Fruit fly (Drosophila melanogaster): ENCODE data around the gene CG17264.

CG17264 gene

DNA sequence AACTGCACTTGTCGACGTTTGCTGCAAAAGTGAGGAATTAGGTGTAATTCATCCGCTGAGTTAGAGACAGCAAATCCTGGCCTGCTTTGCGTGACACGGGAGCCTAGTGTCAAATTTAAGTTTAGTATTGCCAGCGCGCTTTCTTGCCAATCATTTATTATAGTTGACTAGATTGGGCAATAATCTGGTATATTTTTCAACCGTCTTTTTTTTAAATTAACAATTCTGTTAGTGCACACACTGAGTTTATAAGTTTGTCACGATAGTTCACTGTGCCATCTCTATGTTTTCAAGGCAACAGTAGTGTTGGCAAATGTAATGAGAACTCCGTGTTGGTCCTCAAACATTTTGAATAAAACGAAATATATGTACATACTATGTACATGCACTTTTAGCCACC lies 41.5 kb upstream of the CG17264 start, which contains the start of the genes CG9641 and CG3165:
Gene CG9641, minus strand, starts transcription at position 34 of the 400 bp plus-strand sequence.
Gene CG3165, plus strand, starts transcription at position 294 of the 400 bp plus-strand sequence.
- peak; percentile 89 for TF ChIP-seq CG9705 (GFP tag; optimal IDR thresholded peaks at IDR 0.05)
- TF ChIP-seq lola (GFP tag; optimal IDR thresholded peaks at IDR 0.05), result no peak
- no peak for TF ChIP-seq CG32264 (GFP tag; optimal IDR thresholded peaks at IDR 0.05)
- TF ChIP-seq usp (GFP tag; optimal IDR thresholded peaks at IDR 0.05), result no peak
- peak; percentile 89 for TF ChIP-seq sv (GFP tag; optimal IDR thresholded peaks at IDR 0.05)
- TF ChIP-seq br (GFP tag; optimal IDR thresholded peaks at IDR 0.05), result no peak
- no peak for TF ChIP-seq Hnf4 (GFP tag; optimal IDR thresholded peaks at IDR 0.05)
- no peak for TF ChIP-seq fru (GFP tag; optimal IDR thresholded peaks at IDR 0.05)
- TF ChIP-seq ey (GFP tag; optimal IDR thresholded peaks at IDR 0.05), result peak; percentile 90
- no peak for TF ChIP-seq tai (GFP tag; optimal IDR thresholded peaks at IDR 0.05)
- peak; percentile 87 for TF ChIP-seq Hr83 (GFP tag; optimal IDR thresholded peaks at IDR 0.05; ENCODE audit: poor library complexity, severe bottlenecking)
- TF ChIP-seq foxo (GFP tag; optimal IDR thresholded peaks at IDR 0.05), result peak in 1 of 2 experiments; percentile 93
- no peak for TF ChIP-seq Dif (GFP tag; optimal IDR thresholded peaks at IDR 0.05; ENCODE audit: partially characterized antibody)
- no peak for TF ChIP-seq N (GFP tag; optimal IDR thresholded peaks at IDR 0.05)
- no peak for TF ChIP-seq sage (GFP tag; optimal IDR thresholded peaks at IDR 0.05)
- no peak for TF ChIP-seq Mio (GFP tag; optimal IDR thresholded peaks at IDR 0.05)
- TF ChIP-seq Abd-B (GFP tag; optimal IDR thresholded peaks at IDR 0.05), result no peak
- TF ChIP-seq HLH106 (tag; optimal IDR thresholded peaks at IDR 0.05), result peak; percentile 90
- peak; percentile 79 for TF ChIP-seq psq (GFP tag; optimal IDR thresholded peaks at IDR 0.05)
- TF ChIP-seq GATAd (GFP tag; optimal IDR thresholded peaks at IDR 0.05), result peak; percentile 71
- no peak for TF ChIP-seq h (GFP tag; optimal IDR thresholded peaks at IDR 0.05)
- TF ChIP-seq brk (GFP tag; optimal IDR thresholded peaks at IDR 0.05), result no peak
- TF ChIP-seq Sp1 (GFP tag; optimal IDR thresholded peaks at IDR 0.05), result peak; percentile 85
- no peak for TF ChIP-seq Vsx2 (GFP tag; optimal IDR thresholded peaks at IDR 0.05; ENCODE audit: partially characterized antibody)
- no peak for TF ChIP-seq jim (GFP tag; optimal IDR thresholded peaks at IDR 0.05)
- no peak for TF ChIP-seq Rel (GFP tag; optimal IDR thresholded peaks at IDR 0.05)
- TF ChIP-seq Rel (tag; optimal IDR thresholded peaks at IDR 0.05), result peak; percentile 68
- peak; percentile 88 for TF ChIP-seq OdsH (GFP tag; optimal IDR thresholded peaks at IDR 0.05)

- TF ChIP-seq Rel (GFP tag; optimal IDR thresholded peaks at IDR 0.05), result no peak
- peak; percentile 100 for TF ChIP-seq Rel (tag; optimal IDR thresholded peaks at IDR 0.05)
- no peak for TF ChIP-seq woc (GFP tag; optimal IDR thresholded peaks at IDR 0.05)
- peak; percentile 84 for TF ChIP-seq Myc (optimal IDR thresholded peaks at IDR 0.05)
Observed at dm6 chr2L:2979091-2979490, 39.2 kb upstream of the CG17264 start, which contains the start of gene CG9643. CG9643 (minus strand) TSS chr2L:2979288.

DNA sequence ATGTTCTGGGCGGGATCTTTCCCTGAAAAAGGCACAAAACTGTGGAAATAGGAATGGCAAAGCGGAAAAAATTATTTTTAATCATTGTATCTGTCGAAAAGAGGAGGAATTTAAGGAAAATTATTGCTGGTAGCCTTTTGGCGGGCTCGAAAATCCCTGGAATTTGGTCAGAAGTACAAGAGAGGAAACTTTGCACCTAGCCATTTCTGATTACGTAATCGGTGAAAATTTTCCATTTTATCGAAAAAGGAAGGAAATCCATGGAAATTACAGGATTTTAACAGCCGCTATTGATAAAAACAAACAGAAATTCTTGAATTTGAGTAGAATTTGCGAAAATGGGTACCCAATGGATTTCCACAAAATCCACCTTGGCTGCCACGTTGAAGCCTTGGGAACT lies 31.5 kb upstream of the CG17264 start:
- TF ChIP-seq Rel (GFP tag; optimal IDR thresholded peaks at IDR 0.05) (no peak), Rel (tag; optimal IDR thresholded peaks at IDR 0.05) (no peak), woc (GFP tag; optimal IDR thresholded peaks at IDR 0.05) (no peak), psq (GFP tag; optimal IDR thresholded peaks at IDR 0.05) (no peak), h (GFP tag; optimal IDR thresholded peaks at IDR 0.05) (no peak), foxo (GFP tag; optimal IDR thresholded peaks at IDR 0.05) (no peak), dsf (GFP tag; optimal IDR thresholded peaks at IDR 0.05; ENCODE audit: borderline replicate concordance) (no peak), tai (GFP tag; optimal IDR thresholded peaks at IDR 0.05) (no peak), br (GFP tag; optimal IDR thresholded peaks at IDR 0.05) (no peak), Vsx2 (GFP tag; optimal IDR thresholded peaks at IDR 0.05; ENCODE audit: partially characterized antibody) (no peak)

dm6 chr2L:2987681-2988381 lies 30.5 kb upstream of the CG17264 start, which contains the start of the genes Chd1 and Bem46:
Chd1 (minus strand) TSS chr2L:2987723.
Bem46 (plus strand) TSS chr2L:2988116.
- no peak for TF ChIP-seq dl (GFP tag; optimal IDR thresholded peaks at IDR 0.05; ENCODE audit: insufficient read depth in 1 of 2, partially characterized antibody in 2 of 2)
- no peak for TF ChIP-seq usp (GFP tag; optimal IDR thresholded peaks at IDR 0.05)
- no peak for TF ChIP-seq pan (optimal IDR thresholded peaks at IDR 0.05)
- TF ChIP-seq fru (GFP tag; optimal IDR thresholded peaks at IDR 0.05), result no peak
- TF ChIP-seq h (GFP tag; optimal IDR thresholded peaks at IDR 0.05), result no peak
- no peak for TF ChIP-seq brk (GFP tag; optimal IDR thresholded peaks at IDR 0.05)
- peak; percentile 84 for TF ChIP-seq rgr (GFP tag; optimal IDR thresholded peaks at IDR 0.05)
- TF ChIP-seq N (GFP tag; optimal IDR thresholded peaks at IDR 0.05), result no peak
- no peak for TF ChIP-seq br (GFP tag; optimal IDR thresholded peaks at IDR 0.05)
- peak; percentile 56 for TF ChIP-seq GATAd (GFP tag; optimal IDR thresholded peaks at IDR 0.05)
- no peak for TF ChIP-seq dsf (GFP tag; optimal IDR thresholded peaks at IDR 0.05; ENCODE audit: borderline replicate concordance)
- TF ChIP-seq Dfd (GFP tag; optimal IDR thresholded peaks at IDR 0.05), result no peak
- no peak for TF ChIP-seq CrebA (GFP tag; optimal IDR thresholded peaks at IDR 0.05; ENCODE audit: borderline replicate concordance)
- TF ChIP-seq woc (GFP tag; optimal IDR thresholded peaks at IDR 0.05), result no peak
- peak; percentile 79 for TF ChIP-seq CG9705 (GFP tag; optimal IDR thresholded peaks at IDR 0.05)
- no peak for TF ChIP-seq sage (GFP tag; optimal IDR thresholded peaks at IDR 0.05)
- TF ChIP-seq Hr78 (GFP tag; optimal IDR thresholded peaks at IDR 0.05), result no peak
- TF ChIP-seq Jra (GFP tag; optimal IDR thresholded peaks at IDR 0.05), result no peak
- no peak for TF ChIP-seq Dif (GFP tag; optimal IDR thresholded peaks at IDR 0.05; ENCODE audit: partially characterized antibody)
- TF ChIP-seq Hnf4 (GFP tag; optimal IDR thresholded peaks at IDR 0.05), result no peak
- no peak for TF ChIP-seq Mio (GFP tag; optimal IDR thresholded peaks at IDR 0.05)
- no peak for TF ChIP-seq jim (GFP tag; optimal IDR thresholded peaks at IDR 0.05)
- TF ChIP-seq Myc (optimal IDR thresholded peaks at IDR 0.05), result peak; percentile 73
- TF ChIP-seq Vsx2 (GFP tag; optimal IDR thresholded peaks at IDR 0.05; ENCODE audit: partially characterized antibody), result no peak
- peak; percentile 84 for TF ChIP-seq Sp1 (GFP tag; optimal IDR thresholded peaks at IDR 0.05)
- no peak for TF ChIP-seq tai (GFP tag; optimal IDR thresholded peaks at IDR 0.05)
- TF ChIP-seq OdsH (GFP tag; optimal IDR thresholded peaks at IDR 0.05), result peak; percentile 80
- no peak for TF ChIP-seq lola (GFP tag; optimal IDR thresholded peaks at IDR 0.05)
- TF ChIP-seq Hr83 (GFP tag; optimal IDR thresholded peaks at IDR 0.05; ENCODE audit: poor library complexity, severe bottlenecking), result peak; percentile 34
- TF ChIP-seq psq (GFP tag; optimal IDR thresholded peaks at IDR 0.05), result peak; percentile 84
- no peak for TF ChIP-seq CG32264 (GFP tag; optimal IDR thresholded peaks at IDR 0.05)

All from whole organism, wandering third instar larva.